Worm (Caenorhabditis elegans) whole organism, L1 larva: ENCODE data around the gene cnt-1.

Experiments used
- efl-3 ChIP-seq: fragments of 200-800 bp; sonication (Bioruptor generic); optimal IDR thresholded peaks from 2 replicates; lab custom pipeline; 2018; ENCODE audit warnings: mild to moderate bottlenecking, missing genetic modification characterization, missing compliant biosample characterization
- elt-2 ChIP-seq: sonication (generic microtip); optimal IDR thresholded peaks from 2 replicates; lab custom pipeline; 2016; ENCODE audit warnings: missing genetic modification characterization, mild to moderate bottlenecking, inconsistent platforms, missing compliant biosample characterization, missing genetic modification reagents
- elt-3 ChIP-seq, 6 experiments: fragments of 150-350 bp in 1 of 6; sonication (generic microtip); optimal IDR thresholded peaks; 2 replicates each; lab custom pipeline; 2017 to 2018; ENCODE audit warnings: missing biosample characterization in 6 of 6, missing genetic modification characterization in 6 of 6, inconsistent platforms in 1 of 6
- isw-1 ChIP-seq: fragments of 200-800 bp; sonication (Bioruptor generic); IDR thresholded peaks from 2 replicates; pipeline ENCODE4 v1.3.6; 2022; ENCODE audit warnings: missing genetic modification characterization, missing compliant biosample characterization
- lir-3 ChIP-seq: sonication (generic microtip); optimal IDR thresholded peaks from 2 replicates; lab custom pipeline; 2016; ENCODE audit warnings: mild to moderate bottlenecking, missing genetic modification characterization, moderate library complexity, missing compliant biosample characterization; ENCODE audit not compliant: poor library complexity
- lsy-2 ChIP-seq, 2 experiments: fragments of 150-350 bp; optimal IDR thresholded peaks; 2 replicates each; lab custom pipeline; 2014; ENCODE audit warnings: missing biosample characterization in 2 of 2, missing genetic modification characterization in 2 of 2
- nhr-237 ChIP-seq: fragments of 150-350 bp; optimal IDR thresholded peaks from 2 replicates; lab custom pipeline; 2014; ENCODE audit warnings: missing biosample characterization, missing genetic modification characterization
- nhr-47 ChIP-seq: sonication (generic microtip); optimal IDR thresholded peaks from 2 replicates; lab custom pipeline; 2016; ENCODE audit warnings: mild to moderate bottlenecking, missing genetic modification characterization, moderate library complexity, missing compliant biosample characterization
- snpc-4 ChIP-seq: fragments of 150-350 bp; optimal IDR thresholded peaks from 2 replicates; lab custom pipeline; 2014; ENCODE audit warnings: missing biosample characterization, missing genetic modification characterization
- snu-23 ChIP-seq: sonication (generic microtip); optimal IDR thresholded peaks from 2 replicates; lab custom pipeline; 2016; ENCODE audit warnings: missing genetic modification characterization, missing compliant biosample characterization
- sptf-1 ChIP-seq: fragments of 150-350 bp; optimal IDR thresholded peaks from 2 replicates; lab custom pipeline; 2014; ENCODE audit warnings: missing biosample characterization, missing genetic modification characterization
- sup-37 ChIP-seq: fragments of 200-800 bp; sonication (Bioruptor generic); optimal IDR thresholded peaks from 2 replicates; lab custom pipeline; 2018; ENCODE audit warnings: mild to moderate bottlenecking, missing genetic modification characterization, missing compliant biosample characterization
- zag-1 ChIP-seq: fragments of 150-350 bp; optimal IDR thresholded peaks from 2 replicates; lab custom pipeline; 2014; ENCODE audit warnings: missing biosample characterization, missing genetic modification characterization

ce11 chrII:12023315-12023878, 65.3 kb downstream of the cnt-1 start, which contains the start of gene Y17G7B.12:
- TF ChIP-seq nhr-47 (tag; lab: Kevin White, UChicago) (no peak), elt-2 (tag; lab: Kevin White, UChicago) (no peak), sup-37 (no peak), sptf-1 (tag; lab: Kevin White, UChicago) (no peak), elt-3 (tag; optimal IDR thresholded peaks at IDR 0.05; lab: Kevin White, UChicago) (no peak), zag-1 (tag; lab: Kevin White, UChicago) (no peak), nhr-237 (tag; lab: Kevin White, UChicago) (no peak), lir-3 (tag; lab: Kevin White, UChicago) (no peak), isw-1 (GFP tag; lab: Robert Waterston, UW) (no peak), snu-23 (GFP tag; lab: Kevin White, UChicago) (peak; percentile 5), efl-3 (GFP tag; lab: Kevin White, UChicago) (no peak), snpc-4 (tag; lab: Kevin White, UChicago) (no peak), lsy-2 (tag; optimal IDR thresholded peaks at IDR 0.05; lab: Kevin White, UChicago) (peak; percentile 56 to 90)
